Fruit fly (Drosophila melanogaster) whole organism, prepupa: ENCODE measurements around the gene mbt.

Experiments used
- CG11762 ChIP-seq: fragments of 200-800 bp; sonication (Bioruptor generic); optimal IDR thresholded peaks from 3 replicates; lab custom pipeline; 2016; ENCODE audit warnings: missing biosample characterization, missing genetic modification characterization; ENCODE audit not compliant: insufficient read depth
- CG15336 ChIP-seq: fragments of 200-800 bp; sonication (Bioruptor generic); IDR thresholded peaks from 2 replicates; pipeline ENCODE4 v1.3.6; 2022; ENCODE audit warnings: missing biosample characterization, missing genetic modification characterization
- CG1621 ChIP-seq: fragments of 200-800 bp; sonication (Bioruptor generic); optimal IDR thresholded peaks from 3 replicates; lab custom pipeline; 2018; ENCODE audit warnings: missing biosample characterization, mild to moderate bottlenecking, missing genetic modification characterization
- CG16779 ChIP-seq: fragments of 200-800 bp; sonication (Bioruptor generic); optimal IDR thresholded peaks from 3 replicates; lab custom pipeline; 2017; ENCODE audit warnings: missing biosample characterization, mild to moderate bottlenecking, missing genetic modification characterization
- CG34406 ChIP-seq: fragments of 200-800 bp; sonication (Bioruptor generic); optimal IDR thresholded peaks from 3 replicates; lab custom pipeline; 2016; ENCODE audit warnings: missing biosample characterization, missing genetic modification characterization
- CG3919 ChIP-seq: fragments of 200-800 bp; sonication (Bioruptor generic); optimal IDR thresholded peaks from 3 replicates; lab custom pipeline; 2016; ENCODE audit warnings: missing biosample characterization, missing genetic modification characterization
- CG4318 ChIP-seq: fragments of 200-800 bp; sonication (Bioruptor generic); optimal IDR thresholded peaks from 3 replicates; lab custom pipeline; 2017; ENCODE audit warnings: missing biosample characterization, mild to moderate bottlenecking, missing genetic modification characterization
- CG6163 ChIP-seq: fragments of 200-800 bp; sonication (Bioruptor generic); IDR thresholded peaks from 3 replicates; pipeline ENCODE4 v1.3.6; 2022; ENCODE audit warnings: missing biosample characterization, missing genetic modification characterization
- CG6276 ChIP-seq: fragments of 200-800 bp; sonication (Bioruptor generic); optimal IDR thresholded peaks from 2 replicates; lab custom pipeline; 2017; ENCODE audit warnings: missing biosample characterization, mild to moderate bottlenecking, missing genetic modification characterization
- CG6854 ChIP-seq: fragments of 200-800 bp; sonication (Bioruptor generic); optimal IDR thresholded peaks from 2 replicates; lab custom pipeline; 2017; ENCODE audit warnings: missing biosample characterization, mild to moderate bottlenecking, missing genetic modification characterization
- CG8632 ChIP-seq: fragments of 200-800 bp; sonication (Bioruptor generic); optimal IDR thresholded peaks from 3 replicates; lab custom pipeline; 2016; ENCODE audit warnings: missing biosample characterization, missing genetic modification characterization
- Eip75B ChIP-seq: fragments of 200-800 bp; sonication (Bioruptor generic); optimal IDR thresholded peaks from 3 replicates; lab custom pipeline; 2016; ENCODE audit warnings: missing biosample characterization, missing genetic modification characterization
- Eip78C ChIP-seq: fragments of 200-800 bp; sonication (Bioruptor generic); peaks from one replicate; lab custom pipeline; 2016; ENCODE audit warnings: missing biosample characterization, missing genetic modification characterization
- Eip93F ChIP-seq: fragments of 200-800 bp; sonication (Bioruptor generic); optimal IDR thresholded peaks from 2 replicates; lab custom pipeline; 2016; ENCODE audit warnings: missing biosample characterization, mild to moderate bottlenecking, missing genetic modification characterization
- Ets21C ChIP-seq: fragments of 200-800 bp; sonication (Bioruptor generic); optimal IDR thresholded peaks from 3 replicates; lab custom pipeline; 2016; ENCODE audit warnings: missing biosample characterization, missing genetic modification characterization
- Ets96B ChIP-seq: fragments of 200-800 bp; optimal IDR thresholded peaks from 2 replicates; lab custom pipeline; 2019; ENCODE audit warnings: missing biosample characterization, mild to moderate bottlenecking, missing genetic modification characterization, moderate library complexity
- Hr4 ChIP-seq: fragments of 200-800 bp; sonication (Bioruptor generic); optimal IDR thresholded peaks from 3 replicates; lab custom pipeline; 2016; ENCODE audit warnings: missing biosample characterization, missing genetic modification characterization
- Met ChIP-seq: fragments of 200-800 bp; sonication (Bioruptor generic); optimal IDR thresholded peaks from 3 replicates; lab custom pipeline; 2016; ENCODE audit warnings: missing biosample characterization, missing genetic modification characterization
- Sox102F ChIP-seq: fragments of 200-800 bp; sonication (Bioruptor generic); optimal IDR thresholded peaks from 2 replicates; lab custom pipeline; 2016; ENCODE audit warnings: missing biosample characterization, mild to moderate bottlenecking, missing genetic modification characterization
- Sox14 ChIP-seq: fragments of 200-800 bp; sonication (Bioruptor generic); optimal IDR thresholded peaks from 3 replicates; lab custom pipeline; 2016; ENCODE audit warnings: missing biosample characterization, missing genetic modification characterization
- achi ChIP-seq: fragments of 200-800 bp; sonication (Bioruptor generic); optimal IDR thresholded peaks from 3 replicates; lab custom pipeline; 2016; ENCODE audit warnings: missing biosample characterization, missing genetic modification characterization
- dac ChIP-seq: fragments of 200-800 bp; sonication (Bioruptor generic); optimal IDR thresholded peaks from 2 replicates; lab custom pipeline; 2017; ENCODE audit warnings: missing biosample characterization, mild to moderate bottlenecking, missing genetic modification characterization
- dsx ChIP-seq: fragments of 200-800 bp; optimal IDR thresholded peaks from 3 replicates; lab custom pipeline; 2019; ENCODE audit warnings: missing biosample characterization, mild to moderate bottlenecking, missing genetic modification characterization, moderate library complexity; ENCODE audit not compliant: poor library complexity, severe bottlenecking
- eg ChIP-seq: fragments of 200-800 bp; sonication (Bioruptor generic); IDR thresholded peaks from 3 replicates; pipeline ENCODE4 v1.3.6; 2022; ENCODE audit warnings: missing biosample characterization, missing genetic modification characterization
- esn ChIP-seq: fragments of 200-800 bp; sonication (Bioruptor generic); optimal IDR thresholded peaks from 2 replicates; lab custom pipeline; 2016; ENCODE audit warnings: missing biosample characterization, mild to moderate bottlenecking, missing genetic modification characterization, moderate library complexity
- fd59A ChIP-seq: fragments of 200-800 bp; sonication (Bioruptor generic); optimal IDR thresholded peaks from 2 replicates; lab custom pipeline; 2017; ENCODE audit warnings: missing biosample characterization, mild to moderate bottlenecking, missing genetic modification characterization, missing genetic modification reagents
- fkh ChIP-seq: fragments of 200-800 bp; sonication (Bioruptor generic); optimal IDR thresholded peaks from 3 replicates; lab custom pipeline; 2017; ENCODE audit warnings: missing biosample characterization, mild to moderate bottlenecking, missing genetic modification characterization, moderate library complexity
- lz ChIP-seq: fragments of 200-800 bp; sonication (Bioruptor generic); optimal IDR thresholded peaks from 3 replicates; lab custom pipeline; 2016; ENCODE audit warnings: missing biosample characterization, missing genetic modification characterization
- net ChIP-seq: fragments of 200-800 bp; sonication (Bioruptor generic); optimal IDR thresholded peaks from 3 replicates; lab custom pipeline; 2016; ENCODE audit warnings: missing biosample characterization, missing genetic modification characterization
- pdm3 ChIP-seq: fragments of 200-800 bp; sonication (Bioruptor generic); optimal IDR thresholded peaks from 3 replicates; lab custom pipeline; 2016; ENCODE audit warnings: missing biosample characterization, missing genetic modification characterization
- spab ChIP-seq: fragments of 200-800 bp; sonication (Bioruptor generic); optimal IDR thresholded peaks from 2 replicates; lab custom pipeline; 2017; ENCODE audit warnings: missing biosample characterization, mild to moderate bottlenecking, missing genetic modification characterization, missing genetic modification reagents
- svp ChIP-seq: fragments of 200-800 bp; sonication (Bioruptor generic); peaks from one replicate; lab custom pipeline; 2016; ENCODE audit warnings: missing biosample characterization, missing genetic modification characterization
- topi ChIP-seq: fragments of 200-800 bp; sonication (Bioruptor generic); optimal IDR thresholded peaks from 3 replicates; lab custom pipeline; 2016; ENCODE audit warnings: missing biosample characterization, missing genetic modification characterization

Gene mbt

dm6 chrX:16650078-16651063, 39.9 kb downstream of the mbt start:
- no peak for TF ChIP-seq CG3919 (GFP tag; lab: Kevin White, UChicago)
- TF ChIP-seq CG16779: peak; percentile 48
- TF ChIP-seq Hr4 (GFP tag; lab: Kevin White, UChicago): peak; percentile 85
- no peak for TF ChIP-seq CG6854
- TF ChIP-seq fkh: peak; percentile 82
- peak; percentile 69 for TF ChIP-seq Met (GFP tag; lab: Kevin White, UChicago)
- TF ChIP-seq CG6163 (GFP tag; lab: Robert Waterston, UW): no peak
- TF ChIP-seq lz (GFP tag; lab: Kevin White, UChicago): peak; percentile 44
- TF ChIP-seq Sox14 (GFP tag; lab: Kevin White, UChicago): peak; percentile 13
- peak; percentile 82 for TF ChIP-seq svp (GFP tag; lab: Kevin White, UChicago)
- TF ChIP-seq Ets21C: no peak
- no peak for TF ChIP-seq spab
- TF ChIP-seq CG6276 (GFP tag; lab: Kevin White, UChicago): no peak
- TF ChIP-seq Sox102F (GFP tag; lab: Kevin White, UChicago): no peak
- peak; percentile 28 for TF ChIP-seq dsx (GFP tag; lab: Kevin White, UChicago)
- no peak for TF ChIP-seq CG11762 (GFP tag; lab: Kevin White, UChicago)
- TF ChIP-seq net (GFP tag; lab: Kevin White, UChicago): peak; percentile 41
- peak; percentile 61 for TF ChIP-seq Eip75B (GFP tag; lab: Kevin White, UChicago)
- peak; percentile 91 for TF ChIP-seq Eip78C (GFP tag; lab: Kevin White, UChicago)
- peak; percentile 27 for TF ChIP-seq Eip93F (GFP tag; lab: Kevin White, UChicago)
- 0 out of 3 replicates have a peak, but pooled peaks have one; percentile 27 for TF ChIP-seq eg (GFP tag; lab: Robert Waterston, UW)
- TF ChIP-seq CG15336 (GFP tag; lab: Robert Waterston, UW): peak; percentile 44; the same call in 1 of the 2 replicates
- peak; percentile 36 for TF ChIP-seq topi

dm6 chrX:16651098-16651497, 40.6 kb downstream of the mbt start, which contains the start of the genes CG32573 and CG42512:
TSS of gene CG32573 (plus strand) at chrX:16651376.
TSS of gene CG42512 (plus strand) at chrX:16651376.
- TF ChIP-seq achi (GFP tag; lab: Kevin White, UChicago) (peak; percentile 60), CG1621 (tag; lab: Kevin White, UChicago) (peak; percentile 95), fd59A (GFP tag; lab: Kevin White, UChicago) (no peak), CG3919 (GFP tag; lab: Kevin White, UChicago) (peak; percentile 0)

- TF ChIP-seq Sox14 (GFP tag; lab: Kevin White, UChicago): no peak
- TF ChIP-seq svp (GFP tag; lab: Kevin White, UChicago): peak; percentile 98
- no peak for TF ChIP-seq CG8632 (GFP tag; lab: Kevin White, UChicago)
- TF ChIP-seq dac (GFP tag; lab: Kevin White, UChicago): no peak
- no peak for TF ChIP-seq pdm3 (GFP tag; lab: Kevin White, UChicago)
- peak; percentile 16 for TF ChIP-seq Eip78C (GFP tag; lab: Kevin White, UChicago)
- no peak for TF ChIP-seq Ets96B (tag; lab: Kevin White, UChicago)
- no peak for TF ChIP-seq CG34406 (GFP tag; lab: Kevin White, UChicago)
- TF ChIP-seq esn (GFP tag; lab: Kevin White, UChicago): no peak
- TF ChIP-seq topi: no peak
- no peak for TF ChIP-seq CG4318
Measured at dm6 chrX:16651625-16652024, 41.1 kb downstream of the mbt start.

dm6 chrX:16654931-16655409, 44.5 kb downstream of the mbt start, which contains the start of the genes Nemp and r:
TSS of gene Nemp (minus strand) at chrX:16655015.
TSS of gene r (plus strand) at chrX:16655359.
- TF ChIP-seq Sox14 (GFP tag; lab: Kevin White, UChicago): peak; percentile 7
- TF ChIP-seq fkh: peak; percentile 86
- no peak for TF ChIP-seq topi
